Worm (Caenorhabditis elegans) whole organism, early embryonic: Measurements from ENCODE around the gene baz-2.

ENCODE experiments used
- B0310.2 ChIP-seq: sonication (generic microtip); optimal IDR thresholded peaks from 2 replicates; lab custom pipeline; 2016; ENCODE audit warnings: mild to moderate bottlenecking, missing genetic modification characterization, missing compliant biosample characterization
- F13C5.2 ChIP-seq: sonication (generic microtip); optimal IDR thresholded peaks from 2 replicates; lab custom pipeline; 2017; ENCODE audit warnings: mild to moderate bottlenecking, missing genetic modification characterization, inconsistent platforms, missing compliant biosample characterization
- aly-1 ChIP-seq: sonication (generic microtip); optimal IDR thresholded peaks from 2 replicates; lab custom pipeline; 2016; ENCODE audit warnings: missing genetic modification characterization, missing compliant biosample characterization
- ama-1 ChIP-seq: fragments of 150-350 bp; optimal IDR thresholded peaks from 2 replicates; lab custom pipeline; 2014
- ceh-13 ChIP-seq: fragments of 200-800 bp; sonication (Bioruptor generic); optimal IDR thresholded peaks from 2 replicates; lab custom pipeline; 2018; ENCODE audit warnings: mild to moderate bottlenecking, missing genetic modification characterization, missing compliant biosample characterization
- ceh-36 ChIP-seq: sonication (generic microtip); optimal IDR thresholded peaks from 2 replicates; lab custom pipeline; 2016; ENCODE audit warnings: missing genetic modification characterization, inconsistent platforms, missing compliant biosample characterization
- ets-7 ChIP-seq: sonication (generic microtip); optimal IDR thresholded peaks from 2 replicates; lab custom pipeline; 2016; ENCODE audit warnings: missing genotype, missing genetic modification characterization, missing compliant biosample characterization
- flt-1 ChIP-seq: fragments of 200-800 bp; sonication (Bioruptor generic); IDR thresholded peaks from 2 replicates; pipeline ENCODE4 v1.3.6; 2022; ENCODE audit warnings: missing genetic modification characterization, missing compliant biosample characterization
- hmbx-1 ChIP-seq: sonication (generic microtip); optimal IDR thresholded peaks from 2 replicates; lab custom pipeline; 2016; ENCODE audit warnings: mild to moderate bottlenecking, missing genetic modification characterization, missing compliant biosample characterization
- hmg-4 ChIP-seq: fragments of 200-800 bp; sonication (Bioruptor generic); optimal IDR thresholded peaks from 2 replicates; lab custom pipeline; 2018; ENCODE audit warnings: mild to moderate bottlenecking, missing genetic modification characterization, missing compliant biosample characterization
- hnd-1 ChIP-seq: sonication (generic microtip); optimal IDR thresholded peaks from 2 replicates; lab custom pipeline; 2016; ENCODE audit warnings: missing genetic modification characterization, missing compliant biosample characterization
- pes-1 ChIP-seq: fragments of 200-800 bp; sonication (Bioruptor generic); IDR thresholded peaks from 2 replicates; pipeline ENCODE4 v1.3.6; 2022; ENCODE audit warnings: missing genetic modification reagents, missing genetic modification characterization, missing compliant biosample characterization
- scrt-1 ChIP-seq: fragments of 200-800 bp; sonication (Bioruptor generic); IDR thresholded peaks from 2 replicates; pipeline ENCODE4 v1.3.6; 2022; ENCODE audit warnings: missing genetic modification characterization, missing compliant biosample characterization
- sea-1 ChIP-seq: fragments of 200-800 bp; sonication (Bioruptor generic); conservative IDR thresholded peaks from 2 replicates; pipeline ENCODE4 v1.3.6; 2022; ENCODE audit warnings: missing genetic modification characterization, missing compliant biosample characterization
- tbx-11 ChIP-seq: fragments of 200-800 bp; sonication (Bioruptor generic); IDR thresholded peaks from 2 replicates; pipeline ENCODE4 v1.3.6; 2022; ENCODE audit warnings: missing genetic modification characterization, missing compliant biosample characterization
- tbx-37 ChIP-seq: fragments of 200-800 bp; sonication (Bioruptor generic); conservative IDR thresholded peaks from 2 replicates; pipeline ENCODE4 v1.3.6; 2022; ENCODE audit warnings: missing genetic modification reagents, missing genetic modification characterization, missing compliant biosample characterization
- tra-4 ChIP-seq: sonication (generic microtip); optimal IDR thresholded peaks from 2 replicates; lab custom pipeline; 2017; ENCODE audit warnings: missing genetic modification characterization, missing compliant biosample characterization

The baz-2 gene

ce11 chrIII:7616228-7616627 lies 39.6 kb downstream of the baz-2 start, which contains the start of gene T04A6.1:
T04A6.1 (plus strand) TSS chrIII:7616528.
- TF ChIP-seq F13C5.2 (tag; lab: Kevin White, UChicago) (no peak), pes-1 (GFP tag; lab: Robert Waterston, UW) (no peak), ceh-13 (GFP tag; lab: Kevin White, UChicago) (no peak), tra-4 (tag; lab: Kevin White, UChicago) (no peak), hmbx-1 (tag; lab: Kevin White, UChicago) (no peak), B0310.2 (tag; lab: Kevin White, UChicago) (no peak), sea-1 (no peak), ama-1 (lab: Kevin White, UChicago) (no peak), ceh-36 (tag; lab: Kevin White, UChicago) (no peak), tbx-37 (GFP tag; lab: Robert Waterston, UW) (no peak), tbx-11 (GFP tag; lab: Robert Waterston, UW) (no peak), aly-1 (no peak), hmg-4 (GFP tag; lab: Kevin White, UChicago) (no peak), scrt-1 (GFP tag; lab: Robert Waterston, UW) (no peak), ets-7 (tag; lab: Kevin White, UChicago) (no peak), hnd-1 (tag; lab: Kevin White, UChicago) (no peak), flt-1 (GFP tag; lab: Robert Waterston, UW) (no peak)

DNA sequence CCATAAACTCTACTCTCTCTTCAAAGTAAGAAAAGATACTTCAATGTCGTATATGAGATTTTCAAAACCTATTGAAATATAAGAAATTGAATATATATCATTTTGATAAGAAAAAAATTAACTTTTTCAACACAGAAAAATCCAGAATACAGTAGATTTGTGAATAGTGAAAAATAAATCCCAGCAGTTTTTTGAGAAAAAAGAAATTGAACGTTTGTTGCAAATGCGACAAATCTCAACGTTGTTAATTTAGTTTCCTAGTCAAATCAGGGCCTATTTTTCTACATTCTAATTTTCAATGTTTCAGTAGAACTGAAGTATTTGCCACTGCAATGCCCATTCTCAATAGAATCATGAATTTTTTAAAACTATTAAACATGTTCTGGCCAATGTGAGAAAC lies 41.3 kb downstream of the baz-2 start, which contains the start of gene T04A6.2:
Gene T04A6.2, plus strand, starts transcription at position 301 of the 400 bp plus-strand sequence.
- no peak for TF ChIP-seq hnd-1 (tag; lab: Kevin White, UChicago)
- no peak for TF ChIP-seq tra-4 (tag; lab: Kevin White, UChicago)
- TF ChIP-seq sea-1 = no peak
- TF ChIP-seq scrt-1 (GFP tag; lab: Robert Waterston, UW) = no peak
- no peak for TF ChIP-seq ceh-13 (GFP tag; lab: Kevin White, UChicago)
- no peak for TF ChIP-seq ceh-36 (tag; lab: Kevin White, UChicago)
- TF ChIP-seq tbx-11 (GFP tag; lab: Robert Waterston, UW) = no peak
- no peak for TF ChIP-seq aly-1
- TF ChIP-seq F13C5.2 (tag; lab: Kevin White, UChicago) = no peak
- no peak for TF ChIP-seq ama-1 (lab: Kevin White, UChicago)
- TF ChIP-seq flt-1 (GFP tag; lab: Robert Waterston, UW) = no peak
- no peak for TF ChIP-seq pes-1 (GFP tag; lab: Robert Waterston, UW)
- no peak for TF ChIP-seq ets-7 (tag; lab: Kevin White, UChicago)

- no peak for TF ChIP-seq hmbx-1 (tag; lab: Kevin White, UChicago)
- no peak for TF ChIP-seq pes-1 (GFP tag; lab: Robert Waterston, UW)
- no peak for TF ChIP-seq aly-1
- no peak for TF ChIP-seq ets-7 (tag; lab: Kevin White, UChicago)
- TF ChIP-seq scrt-1 (GFP tag; lab: Robert Waterston, UW) = no peak
- no peak for TF ChIP-seq flt-1 (GFP tag; lab: Robert Waterston, UW)
- TF ChIP-seq tra-4 (tag; lab: Kevin White, UChicago) = no peak
- TF ChIP-seq F13C5.2 (tag; lab: Kevin White, UChicago) = no peak
- no peak for TF ChIP-seq sea-1
- TF ChIP-seq ceh-13 (GFP tag; lab: Kevin White, UChicago) = no peak
- no peak for TF ChIP-seq hnd-1 (tag; lab: Kevin White, UChicago)
- TF ChIP-seq B0310.2 (tag; lab: Kevin White, UChicago) = no peak
- no peak for TF ChIP-seq hmg-4 (GFP tag; lab: Kevin White, UChicago)
- no peak for TF ChIP-seq ama-1 (lab: Kevin White, UChicago)
- no peak for TF ChIP-seq ceh-36 (tag; lab: Kevin White, UChicago)
- TF ChIP-seq tbx-11 (GFP tag; lab: Robert Waterston, UW) = no peak
- no peak for TF ChIP-seq tbx-37 (GFP tag; lab: Robert Waterston, UW)
Observed at ce11 chrIII:7609168-7609567, 46.7 kb downstream of the baz-2 start, which contains the start of gene nsph-4.3. nsph-4.3 (minus strand) TSS chrIII:7609268.

ce11 chrIII:7608223-7608622 lies 47.6 kb downstream of the baz-2 start, which contains the start of gene T04A6.3:
T04A6.3 (minus strand) TSS chrIII:7608323.
- no peak for TF ChIP-seq ama-1 (lab: Kevin White, UChicago)
- no peak for TF ChIP-seq tra-4 (tag; lab: Kevin White, UChicago)
- TF ChIP-seq ceh-13 (GFP tag; lab: Kevin White, UChicago) = no peak
- no peak for TF ChIP-seq tbx-37 (GFP tag; lab: Robert Waterston, UW)
- TF ChIP-seq tbx-11 (GFP tag; lab: Robert Waterston, UW) = no peak
- TF ChIP-seq flt-1 (GFP tag; lab: Robert Waterston, UW) = no peak
- no peak for TF ChIP-seq hmbx-1 (tag; lab: Kevin White, UChicago)
- TF ChIP-seq F13C5.2 (tag; lab: Kevin White, UChicago) = no peak
- TF ChIP-seq hmg-4 (GFP tag; lab: Kevin White, UChicago) = no peak
- TF ChIP-seq scrt-1 (GFP tag; lab: Robert Waterston, UW) = no peak
- no peak for TF ChIP-seq B0310.2 (tag; lab: Kevin White, UChicago)
- TF ChIP-seq aly-1 = no peak
- no peak for TF ChIP-seq ets-7 (tag; lab: Kevin White, UChicago)
- TF ChIP-seq ceh-36 (tag; lab: Kevin White, UChicago) = no peak
- no peak for TF ChIP-seq hnd-1 (tag; lab: Kevin White, UChicago)
- no peak for TF ChIP-seq sea-1
- no peak for TF ChIP-seq pes-1 (GFP tag; lab: Robert Waterston, UW)
